Fruit fly (Drosophila melanogaster): ENCODE results near the gene CG15219.

dm6 chr2L:22144127-22144526 lies 38.8 kb upstream of the CG15219 start:
- TF ChIP-seq lola (GFP tag; optimal IDR thresholded peaks at IDR 0.05) (no peak), sage (GFP tag; optimal IDR thresholded peaks at IDR 0.05) (no peak), CG9705 (GFP tag; optimal IDR thresholded peaks at IDR 0.05) (no peak), GATAd (GFP tag; optimal IDR thresholded peaks at IDR 0.05) (no peak), Hr78 (GFP tag; optimal IDR thresholded peaks at IDR 0.05) (no peak), ey (GFP tag; optimal IDR thresholded peaks at IDR 0.05) (no peak), CrebA (GFP tag; optimal IDR thresholded peaks at IDR 0.05; ENCODE audit: borderline replicate concordance) (no peak), pan (optimal IDR thresholded peaks at IDR 0.05) (no peak), br (GFP tag; optimal IDR thresholded peaks at IDR 0.05) (no peak), usp (GFP tag; optimal IDR thresholded peaks at IDR 0.05) (no peak), psq (GFP tag; optimal IDR thresholded peaks at IDR 0.05) (no peak), Myc (optimal IDR thresholded peaks at IDR 0.05) (no peak), h (GFP tag; optimal IDR thresholded peaks at IDR 0.05) (no peak)
